Worm (Caenorhabditis elegans) whole organism, mixed stage, embryonic: ENCODE measurements around the gene K09E3.2.

Experiments used
- bed-3 ChIP-seq: fragments of 200-800 bp; sonication (Bioruptor generic); optimal IDR thresholded peaks from 3 replicates; lab custom pipeline; 2018; ENCODE audit warnings: mild to moderate bottlenecking, missing genetic modification characterization, moderate library complexity, missing compliant biosample characterization
- blmp-1 ChIP-seq: fragments of 150-350 bp; optimal IDR thresholded peaks from 2 replicates; lab custom pipeline; 2014; ENCODE audit warnings: missing biosample characterization, missing genetic modification characterization
- ceh-39 ChIP-seq: fragments of 150-350 bp; optimal IDR thresholded peaks from 2 replicates; lab custom pipeline; 2014; ENCODE audit warnings: missing biosample characterization, missing genetic modification characterization
- ceh-43 ChIP-seq: fragments of 200-800 bp; sonication (Bioruptor generic); optimal IDR thresholded peaks from 2 replicates; lab custom pipeline; 2018; ENCODE audit warnings: mild to moderate bottlenecking, missing genetic modification characterization, moderate library complexity, missing compliant biosample characterization
- ceh-83 ChIP-seq: fragments of 200-800 bp; sonication (Bioruptor generic); optimal IDR thresholded peaks from 2 replicates; lab custom pipeline; 2018; ENCODE audit warnings: mild to moderate bottlenecking, missing genetic modification characterization, missing compliant biosample characterization
- ces-1 ChIP-seq: fragments of 150-350 bp; optimal IDR thresholded peaks from 2 replicates; lab custom pipeline; 2014; ENCODE audit warnings: missing biosample characterization, missing genetic modification reagents, missing genetic modification characterization
- cnd-1 ChIP-seq: fragments of 200-800 bp; sonication (Bioruptor generic); optimal IDR thresholded peaks from 2 replicates; lab custom pipeline; 2018; ENCODE audit warnings: mild to moderate bottlenecking, missing genetic modification characterization, missing compliant biosample characterization
- drap-1 ChIP-seq: fragments of 200-800 bp; sonication (Bioruptor generic); optimal IDR thresholded peaks from 3 replicates; lab custom pipeline; 2018; ENCODE audit warnings: mild to moderate bottlenecking, missing genetic modification characterization, missing compliant biosample characterization
- elt-1 ChIP-seq: sonication (generic microtip); optimal IDR thresholded peaks from 2 replicates; lab custom pipeline; 2017; ENCODE audit warnings: missing genetic modification characterization, mild to moderate bottlenecking, missing compliant biosample characterization, antibody characterized with exemption, moderate library complexity, borderline replicate concordance; ENCODE audit not compliant: insufficient read depth
- elt-3 ChIP-seq: fragments of 150-350 bp; optimal IDR thresholded peaks from 2 replicates; lab custom pipeline; 2014; ENCODE audit warnings: missing biosample characterization, missing genetic modification characterization
- flh-1 ChIP-seq: fragments of 200-800 bp; sonication (Bioruptor generic); optimal IDR thresholded peaks from 2 replicates; lab custom pipeline; 2018; ENCODE audit warnings: mild to moderate bottlenecking, missing genetic modification characterization, moderate library complexity, missing compliant biosample characterization
- ham-2 ChIP-seq: fragments of 200-800 bp; sonication (Bioruptor generic); optimal IDR thresholded peaks from 2 replicates; lab custom pipeline; 2018; ENCODE audit warnings: mild to moderate bottlenecking, missing genetic modification characterization, missing compliant biosample characterization
- hlh-1 ChIP-seq: fragments of 150-350 bp; optimal IDR thresholded peaks from 2 replicates; lab custom pipeline; 2014; ENCODE audit warnings: missing biosample characterization, missing genetic modification reagents, missing genetic modification characterization
- lin-13 ChIP-seq: fragments of 150-350 bp; optimal IDR thresholded peaks from 2 replicates; lab custom pipeline; 2014; ENCODE audit warnings: missing biosample characterization, missing genetic modification characterization
- lin-32 ChIP-seq: fragments of 200-800 bp; sonication (Bioruptor generic); optimal IDR thresholded peaks from 2 replicates; lab custom pipeline; 2018; ENCODE audit warnings: mild to moderate bottlenecking, missing genetic modification characterization, missing compliant biosample characterization
- lsy-2 ChIP-seq: fragments of 150-350 bp; optimal IDR thresholded peaks from 2 replicates; lab custom pipeline; 2014; ENCODE audit warnings: missing biosample characterization, missing genetic modification characterization
- mab-5 ChIP-seq: fragments of 150-350 bp; optimal IDR thresholded peaks from 2 replicates; lab custom pipeline; 2014; ENCODE audit warnings: missing biosample characterization, missing genetic modification characterization
- mep-1 ChIP-seq: fragments of 150-350 bp; optimal IDR thresholded peaks from 2 replicates; lab custom pipeline; 2017; ENCODE audit warnings: missing biosample characterization, missing genetic modification reagents, missing genetic modification characterization, inconsistent platforms
- mls-2 ChIP-seq: sonication (generic microtip); optimal IDR thresholded peaks from 2 replicates; lab custom pipeline; 2016; ENCODE audit warnings: mild to moderate bottlenecking, missing genetic modification characterization, moderate library complexity, missing compliant biosample characterization
- nhr-12 ChIP-seq: fragments of 150-350 bp; optimal IDR thresholded peaks from 2 replicates; lab custom pipeline; 2014; ENCODE audit warnings: missing biosample characterization, missing genetic modification characterization
- nhr-2 ChIP-seq: fragments of 150-350 bp; optimal IDR thresholded peaks from 2 replicates; lab custom pipeline; 2014; ENCODE audit warnings: missing biosample characterization, missing genetic modification characterization
- nhr-28 ChIP-seq: fragments of 150-350 bp; optimal IDR thresholded peaks from 2 replicates; lab custom pipeline; 2014; ENCODE audit warnings: missing biosample characterization, missing genetic modification characterization
- nhr-76 ChIP-seq: sonication (generic microtip); optimal IDR thresholded peaks from 2 replicates; lab custom pipeline; 2017; ENCODE audit warnings: missing biosample characterization, missing genetic modification characterization
- pha-4 ChIP-seq: fragments of 150-350 bp; optimal IDR thresholded peaks from 2 replicates; lab custom pipeline; 2018; ENCODE audit warnings: missing biosample characterization, missing genetic modification reagents, missing genetic modification characterization
- snpc-4 ChIP-seq: fragments of 150-350 bp; optimal IDR thresholded peaks from 2 replicates; lab custom pipeline; 2014; ENCODE audit warnings: missing biosample characterization, missing genetic modification characterization
- sptf-1 ChIP-seq: sonication (generic microtip); optimal IDR thresholded peaks from 2 replicates; lab custom pipeline; 2017; ENCODE audit warnings: mild to moderate bottlenecking, missing genetic modification characterization, moderate library complexity, missing compliant biosample characterization
- tbx-8 ChIP-seq: fragments of 200-800 bp; sonication (Bioruptor generic); optimal IDR thresholded peaks from 2 replicates; lab custom pipeline; 2018; ENCODE audit warnings: mild to moderate bottlenecking, missing genetic modification characterization, moderate library complexity, missing compliant biosample characterization
- unc-120 ChIP-seq: sonication (generic microtip); optimal IDR thresholded peaks from 2 replicates; lab custom pipeline; 2017; ENCODE audit warnings: missing genetic modification characterization, missing compliant biosample characterization; ENCODE audit not compliant: poor library complexity, severe bottlenecking
- unc-62 ChIP-seq: fragments of 150-350 bp; optimal IDR thresholded peaks from 2 replicates; lab custom pipeline; 2014; ENCODE audit warnings: missing biosample characterization, missing genetic modification reagents, missing genetic modification characterization
- zip-8 ChIP-seq: fragments of 150-350 bp; optimal IDR thresholded peaks from 2 replicates; lab custom pipeline; 2014; ENCODE audit warnings: missing biosample characterization, missing genetic modification characterization
- ztf-11 ChIP-seq: fragments of 150-350 bp; optimal IDR thresholded peaks from 2 replicates; lab custom pipeline; 2014; ENCODE audit warnings: missing biosample characterization, missing genetic modification characterization

Gene K09E3.2

DNA sequence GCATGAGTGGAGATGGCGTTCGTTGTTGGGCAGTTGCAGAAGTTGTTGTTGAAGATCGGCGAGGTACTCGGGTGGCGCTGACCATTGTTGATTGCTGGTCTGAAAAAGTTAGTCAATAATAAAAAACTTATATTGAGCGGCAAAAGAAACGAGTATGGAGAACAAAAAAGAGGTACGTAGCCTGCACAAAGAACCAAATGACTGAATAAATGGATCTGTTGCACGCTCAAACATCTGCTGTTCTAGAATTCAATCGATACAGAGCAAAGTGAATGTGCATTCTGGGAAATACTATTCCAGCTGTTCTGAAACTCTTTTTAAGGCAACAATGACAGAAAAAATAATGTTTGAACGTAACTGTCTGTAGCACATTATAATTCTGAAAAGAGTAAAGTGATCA lies 16.8 kb upstream of the K09E3.2 start, which contains the start of gene lido-2:
TSS of gene lido-2 (minus strand) at position 101 of the 400 bp plus-strand sequence.
- TF ChIP-seq elt-1, result no peak
- no peak for TF ChIP-seq nhr-76
- TF ChIP-seq snpc-4, result no peak
- TF ChIP-seq mep-1, result no peak
- TF ChIP-seq ceh-43 (GFP tag; lab: Kevin White, UChicago), result no peak
- TF ChIP-seq blmp-1 (tag; lab: Kevin White, UChicago), result no peak
- no peak for TF ChIP-seq bed-3 (GFP tag; lab: Kevin White, UChicago)
- no peak for TF ChIP-seq unc-120 (tag; lab: Kevin White, UChicago)
- TF ChIP-seq nhr-2 (tag; lab: Kevin White, UChicago), result no peak
- TF ChIP-seq drap-1, result no peak
- TF ChIP-seq ceh-83 (GFP tag; lab: Kevin White, UChicago), result no peak
- no peak for TF ChIP-seq pha-4 (tag; lab: Kevin White, UChicago)
- TF ChIP-seq tbx-8 (GFP tag; lab: Kevin White, UChicago), result no peak
- TF ChIP-seq mls-2, result no peak
- no peak for TF ChIP-seq lin-32 (GFP tag; lab: Kevin White, UChicago)
- no peak for TF ChIP-seq cnd-1 (tag; lab: Kevin White, UChicago)
- TF ChIP-seq nhr-28 (tag; lab: Kevin White, UChicago), result no peak

DNA sequence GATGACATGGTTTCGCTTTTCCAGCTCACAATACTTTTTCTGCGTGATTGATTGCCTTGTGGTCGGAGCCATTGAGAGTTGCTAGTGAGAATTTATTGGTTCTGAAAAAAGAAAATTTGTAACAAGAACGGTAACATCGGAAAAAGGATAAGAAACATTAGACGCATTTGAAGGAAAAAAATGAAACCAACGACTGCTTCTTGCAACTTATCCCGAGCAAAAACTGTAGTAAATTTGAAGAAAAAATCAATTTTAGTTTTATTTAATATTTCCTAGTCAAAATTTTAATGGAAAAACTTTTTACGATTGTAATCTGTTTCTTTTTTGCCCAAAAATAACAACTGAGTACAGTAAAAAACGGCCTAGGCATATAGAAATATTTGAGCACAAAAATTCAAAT lies 9.8 kb upstream of the K09E3.2 start, which contains the start of gene lido-4:
TSS of gene lido-4 (minus strand) at position 101 of the 400 bp plus-strand sequence.
- TF ChIP-seq nhr-76, result no peak
- no peak for TF ChIP-seq lin-13 (tag; lab: Kevin White, UChicago)
- no peak for TF ChIP-seq nhr-2 (tag; lab: Kevin White, UChicago)
- TF ChIP-seq mab-5 (tag; lab: Kevin White, UChicago), result no peak
- TF ChIP-seq unc-62 (GFP tag; lab: Kevin White, UChicago), result no peak
- TF ChIP-seq ham-2, result no peak
- TF ChIP-seq ztf-11 (tag; lab: Kevin White, UChicago), result no peak
- TF ChIP-seq ces-1, result no peak

DNA sequence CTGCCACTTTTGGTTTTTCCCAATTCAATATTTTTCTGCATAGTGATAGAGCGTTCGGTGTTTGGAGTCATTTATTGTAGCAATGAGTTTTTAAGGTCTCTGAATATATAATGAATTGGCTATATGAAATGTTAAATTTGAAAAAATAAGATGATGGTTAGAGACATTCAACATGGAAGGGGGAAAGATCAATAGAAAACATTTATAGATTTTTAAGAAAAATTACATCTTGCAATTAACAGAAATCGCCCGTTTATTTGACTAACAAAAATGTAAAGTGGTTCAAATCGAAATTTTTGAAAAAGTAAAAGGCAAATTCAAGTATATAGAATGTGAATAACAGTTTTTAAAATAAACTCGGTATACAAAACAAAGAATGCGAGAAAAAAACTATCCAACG lies 6.9 kb upstream of the K09E3.2 start, which contains the start of gene lido-5:
TSS of gene lido-5 (minus strand) at position 101 of the 400 bp plus-strand sequence.
- no peak for TF ChIP-seq flh-1 (GFP tag; lab: Kevin White, UChicago)
- no peak for TF ChIP-seq lsy-2 (tag; lab: Kevin White, UChicago)
- TF ChIP-seq ztf-11 (tag; lab: Kevin White, UChicago), result no peak
- TF ChIP-seq ceh-83 (GFP tag; lab: Kevin White, UChicago), result no peak
- TF ChIP-seq ham-2, result no peak
- no peak for TF ChIP-seq unc-62 (GFP tag; lab: Kevin White, UChicago)
- TF ChIP-seq zip-8 (tag; lab: Kevin White, UChicago), result no peak
- TF ChIP-seq lin-13 (tag; lab: Kevin White, UChicago), result no peak

DNA sequence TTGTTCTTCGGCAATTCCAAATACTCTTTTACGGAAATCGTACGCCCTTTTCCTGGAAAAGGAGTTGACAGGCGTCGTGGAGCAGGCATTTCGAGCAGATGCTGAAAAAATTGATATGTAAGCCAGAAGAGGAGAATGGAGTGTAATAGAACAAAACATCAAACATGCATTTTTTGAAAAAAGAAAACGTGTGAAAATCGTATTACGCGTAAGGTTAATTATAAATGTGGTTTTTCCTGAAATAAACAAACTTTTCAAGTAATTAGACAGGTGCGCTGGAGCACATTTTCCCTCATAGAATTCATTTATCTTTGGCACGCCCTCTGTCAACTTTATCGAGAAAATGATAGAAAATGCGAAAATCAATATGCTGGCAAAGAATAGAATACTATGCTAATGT lies 2.4 kb upstream of the K09E3.2 start, which contains the start of gene lido-6:
TSS of gene lido-6 (minus strand) at position 101 of the 400 bp plus-strand sequence.
- TF ChIP-seq nhr-76 (no peak), lin-13 (tag; lab: Kevin White, UChicago) (no peak), lsy-2 (tag; lab: Kevin White, UChicago) (no peak), nhr-2 (tag; lab: Kevin White, UChicago) (no peak), ham-2 (no peak), snpc-4 (no peak), sptf-1 (tag; lab: Kevin White, UChicago) (no peak), pha-4 (tag; lab: Kevin White, UChicago) (no peak), nhr-12 (tag; lab: Kevin White, UChicago) (no peak), unc-120 (tag; lab: Kevin White, UChicago) (no peak), mab-5 (tag; lab: Kevin White, UChicago) (no peak), mls-2 (no peak), hlh-1 (tag; lab: Kevin White, UChicago) (no peak), ztf-11 (tag; lab: Kevin White, UChicago) (no peak), zip-8 (tag; lab: Kevin White, UChicago) (no peak), drap-1 (no peak), ceh-83 (GFP tag; lab: Kevin White, UChicago) (no peak), elt-3 (no peak), ceh-39 (tag; lab: Kevin White, UChicago) (no peak)

DNA sequence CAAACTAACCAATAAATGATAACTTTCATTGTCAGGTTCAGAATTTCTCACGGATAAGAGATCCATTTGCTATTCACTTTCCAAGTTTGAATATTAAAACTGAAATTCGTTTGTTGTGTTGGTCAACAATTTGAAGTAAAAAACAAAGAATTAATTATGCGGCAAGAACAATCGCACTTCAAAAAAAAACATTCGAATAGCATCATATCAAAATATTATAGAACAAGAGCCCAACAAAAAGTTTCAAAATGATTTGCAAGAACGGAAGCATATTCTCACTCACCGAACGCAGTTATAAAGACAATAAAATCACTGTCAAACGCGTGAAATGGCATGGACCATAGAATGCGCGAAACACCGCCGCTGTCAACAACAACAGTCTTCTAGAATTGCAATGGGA lies 17.0 kb downstream of the K09E3.2 start, which contains the start of gene K09E3.7:
TSS of gene K09E3.7 (minus strand) at position 101 of the 400 bp plus-strand sequence.
- TF ChIP-seq lin-32 (GFP tag; lab: Kevin White, UChicago), result no peak
